Worm (Caenorhabditis elegans) whole organism, L4 larva: ENCODE results near the gene tsp-6.
A peak's percentile ranks its signal among the peaks of the same experiment; 100 is the strongest.

ENCODE experiments used
- T20F7.1 ChIP-seq: fragments of 200-800 bp; sonication (Bioruptor generic); optimal IDR thresholded peaks from 2 replicates; lab custom pipeline; 2018; ENCODE audit warnings: mild to moderate bottlenecking, missing genetic modification characterization, missing compliant biosample characterization
- T26A8.4 ChIP-seq: fragments of 200-800 bp; sonication (Bioruptor generic); IDR thresholded peaks from 2 replicates; pipeline ENCODE4 v1.3.6; 2022; ENCODE audit warnings: missing genetic modification characterization, missing compliant biosample characterization
- Y105C5A.15 ChIP-seq: fragments of 200-800 bp; sonication (Bioruptor generic); IDR thresholded peaks from 2 replicates; pipeline ENCODE4 v1.3.6; 2022; ENCODE audit warnings: missing genetic modification characterization, missing compliant biosample characterization
- Y48G9A.11 ChIP-seq: fragments of 200-800 bp; sonication (Bioruptor generic); IDR thresholded peaks from 2 replicates; pipeline ENCODE4 v1.3.6; 2022; ENCODE audit warnings: missing genetic modification reagents, missing genetic modification characterization, missing compliant biosample characterization
- Y5F2A.4 ChIP-seq: fragments of 200-800 bp; sonication (Bioruptor generic); optimal IDR thresholded peaks from 2 replicates; lab custom pipeline; 2018; ENCODE audit warnings: mild to moderate bottlenecking, missing genetic modification characterization, missing compliant biosample characterization
- Y75B8A.6 ChIP-seq: fragments of 200-800 bp; sonication (Bioruptor generic); IDR thresholded peaks from 2 replicates; pipeline ENCODE4 v1.3.6; 2022; ENCODE audit warnings: missing genetic modification reagents, missing genetic modification characterization, missing compliant biosample characterization
- aly-2 ChIP-seq: sonication (generic microtip); optimal IDR thresholded peaks from 2 replicates; lab custom pipeline; 2018; ENCODE audit warnings: missing biosample characterization, missing genetic modification characterization
- ama-1 ChIP-seq: fragments of 150-350 bp; optimal IDR thresholded peaks from 2 replicates; lab custom pipeline; 2014; ENCODE audit warnings: inconsistent platforms, mixed read lengths
- arid-1 ChIP-seq: fragments of 200-800 bp; sonication (Bioruptor generic); conservative IDR thresholded peaks from 2 replicates; pipeline ENCODE4 v1.3.6; 2022; ENCODE audit warnings: missing genetic modification reagents, missing genetic modification characterization, missing compliant biosample characterization
- ceh-82 ChIP-seq: sonication (generic microtip); optimal IDR thresholded peaks from 2 replicates; lab custom pipeline; 2017; ENCODE audit warnings: missing biosample characterization, missing genetic modification characterization
- ces-1 ChIP-seq: fragments of 150-350 bp; sonication (generic microtip); optimal IDR thresholded peaks from 4 replicates; lab custom pipeline; 2014; ENCODE audit warnings: missing biosample characterization, missing genetic modification reagents, missing genetic modification characterization
- daf-16 ChIP-seq, 3 experiments: sonication (generic microtip); optimal IDR thresholded peaks; 2 replicates each; lab custom pipeline; 2016 to 2017; ENCODE audit warnings: missing genetic modification characterization in 3 of 3, missing genetic modification reagents in 3 of 3, mild to moderate bottlenecking in 2 of 3, missing compliant biosample characterization in 2 of 3, missing biosample characterization in 1 of 3, moderate library complexity in 1 of 3
- daf-8 ChIP-seq: fragments of 200-800 bp; sonication (Bioruptor generic); IDR thresholded peaks from 2 replicates; pipeline ENCODE4 v1.3.6; 2022; ENCODE audit warnings: missing genetic modification characterization, missing compliant biosample characterization
- dpl-1 ChIP-seq: fragments of 150-350 bp; optimal IDR thresholded peaks from 2 replicates; lab custom pipeline; 2014; ENCODE audit warnings: missing biosample characterization, missing genetic modification reagents, missing genetic modification characterization
- duxl-1 ChIP-seq: sonication (generic microtip); optimal IDR thresholded peaks from 2 replicates; lab custom pipeline; 2016; ENCODE audit warnings: mild to moderate bottlenecking, missing genetic modification characterization, moderate library complexity, missing compliant biosample characterization; ENCODE audit not compliant: poor library complexity
- dve-1 ChIP-seq: sonication (generic microtip); optimal IDR thresholded peaks from 2 replicates; lab custom pipeline; 2017; ENCODE audit warnings: antibody characterized with exemption, mild to moderate bottlenecking, missing genetic modification characterization, missing compliant biosample characterization; ENCODE audit not compliant: insufficient read depth
- egl-27 ChIP-seq: sonication (generic microtip); optimal IDR thresholded peaks from 3 replicates; lab custom pipeline; 2017; ENCODE audit warnings: missing biosample characterization, missing genetic modification reagents, missing genetic modification characterization
- fkh-10 ChIP-seq: fragments of 150-350 bp; optimal IDR thresholded peaks from 2 replicates; lab custom pipeline; 2014; ENCODE audit warnings: missing biosample characterization, missing genetic modification reagents, missing genetic modification characterization
- hif-1 ChIP-seq, 2 experiments: sonication (generic microtip); optimal IDR thresholded peaks; 2 replicates each; lab custom pipeline; 2016 to 2017; ENCODE audit warnings: missing compliant biosample characterization in 2 of 2, missing genetic modification characterization in 2 of 2, missing genetic modification reagents in 2 of 2, missing genotype in 2 of 2, mild to moderate bottlenecking in 1 of 2
- hlh-30 ChIP-seq: sonication (generic microtip); optimal IDR thresholded peaks from 2 replicates; lab custom pipeline; 2017; ENCODE audit warnings: antibody characterized with exemption, mild to moderate bottlenecking, missing genetic modification characterization, missing compliant biosample characterization; ENCODE audit not compliant: insufficient read depth
- lim-7 ChIP-seq: fragments of 200-800 bp; sonication (Bioruptor generic); IDR thresholded peaks from 2 replicates; pipeline ENCODE4 v1.3.6; 2022; ENCODE audit warnings: missing genetic modification characterization, missing compliant biosample characterization
- lin-1 ChIP-seq: fragments of 200-800 bp; sonication (Bioruptor generic); IDR thresholded peaks from 2 replicates; pipeline ENCODE4 v1.3.6; 2022; ENCODE audit warnings: missing genetic modification reagents, missing genetic modification characterization, missing compliant biosample characterization
- lin-13 ChIP-seq: fragments of 150-350 bp; optimal IDR thresholded peaks from 2 replicates; lab custom pipeline; 2014; ENCODE audit warnings: missing biosample characterization, missing genetic modification reagents, missing genetic modification characterization
- lin-39 ChIP-seq: fragments of 150-350 bp; optimal IDR thresholded peaks from 2 replicates; lab custom pipeline; 2014; ENCODE audit warnings: missing biosample characterization, missing genetic modification reagents, missing genetic modification characterization
- madf-9 ChIP-seq: fragments of 200-800 bp; sonication (Bioruptor generic); conservative IDR thresholded peaks from 2 replicates; pipeline ENCODE4 v1.3.6; 2022; ENCODE audit warnings: missing genetic modification reagents, missing genetic modification characterization, missing compliant biosample characterization
- mdl-1 ChIP-seq, 2 experiments: fragments of 150-350 bp in 1 of 2; sonication (generic microtip) in 1 of 2; optimal IDR thresholded peaks; 2 replicates each; lab custom pipeline; 2014 to 2017; ENCODE audit warnings: missing biosample characterization in 2 of 2, missing genetic modification characterization in 2 of 2
- mdt-29 ChIP-seq: fragments of 200-800 bp; sonication (Bioruptor generic); IDR thresholded peaks from 2 replicates; pipeline ENCODE4 v1.3.6; 2022; ENCODE audit warnings: missing genetic modification reagents, missing genetic modification characterization, missing compliant biosample characterization
- mxl-2 ChIP-seq: fragments of 200-800 bp; sonication (Bioruptor generic); conservative IDR thresholded peaks from 2 replicates; pipeline ENCODE4 v1.3.6; 2022; ENCODE audit warnings: missing genetic modification reagents, missing genetic modification characterization, missing compliant biosample characterization
- nhr-10 ChIP-seq: fragments of 150-350 bp; optimal IDR thresholded peaks from 2 replicates; lab custom pipeline; 2014; ENCODE audit warnings: missing biosample characterization, missing genetic modification characterization
- nhr-11 ChIP-seq: fragments of 150-350 bp; optimal IDR thresholded peaks from 2 replicates; lab custom pipeline; 2014; ENCODE audit warnings: missing biosample characterization, missing genetic modification characterization
- nhr-237 ChIP-seq: sonication (generic microtip); optimal IDR thresholded peaks from 2 replicates; lab custom pipeline; 2017; ENCODE audit warnings: missing biosample characterization, missing genetic modification characterization
- nhr-48 ChIP-seq: sonication (generic microtip); optimal IDR thresholded peaks from 2 replicates; lab custom pipeline; 2016; ENCODE audit warnings: mild to moderate bottlenecking, missing genetic modification characterization, missing compliant biosample characterization
- nhr-6 ChIP-seq: fragments of 150-350 bp; optimal IDR thresholded peaks from 2 replicates; lab custom pipeline; 2014; ENCODE audit warnings: missing biosample characterization, missing genetic modification characterization
- nhr-76 ChIP-seq: fragments of 150-350 bp; optimal IDR thresholded peaks from 2 replicates; lab custom pipeline; 2014; ENCODE audit warnings: missing biosample characterization, missing genetic modification characterization
- nhr-77 ChIP-seq: fragments of 150-350 bp; optimal IDR thresholded peaks from 2 replicates; lab custom pipeline; 2014; ENCODE audit warnings: missing biosample characterization, missing genetic modification characterization
- pha-4 ChIP-seq, 2 experiments: fragments of 150-350 bp in 1 of 2; fragments of 200-800 bp in 1 of 2; sonication (Bioruptor generic) in 1 of 2; IDR thresholded peaks in 1 of 2; optimal IDR thresholded peaks in 1 of 2; 2 replicates each; pipeline versions ENCODE4 v1.3.6 to Lab custom; 2014 to 2022; ENCODE audit warnings: missing genetic modification characterization in 2 of 2, missing genetic modification reagents in 2 of 2, missing biosample characterization in 1 of 2, missing compliant biosample characterization in 1 of 2
- php-3 ChIP-seq: fragments of 200-800 bp; sonication (Bioruptor generic); IDR thresholded peaks from 2 replicates; pipeline ENCODE4 v1.3.6; 2022; ENCODE audit warnings: missing genetic modification reagents, missing genetic modification characterization, missing compliant biosample characterization
- pqm-1 ChIP-seq: sonication (generic microtip); optimal IDR thresholded peaks from 2 replicates; lab custom pipeline; 2017; ENCODE audit warnings: missing biosample characterization, missing genetic modification characterization
- set-16 ChIP-seq: fragments of 200-800 bp; sonication (Bioruptor generic); IDR thresholded peaks from 2 replicates; pipeline ENCODE4 v1.3.6; 2022; ENCODE audit warnings: missing genetic modification reagents, missing genetic modification characterization, missing compliant biosample characterization
- skn-1 ChIP-seq: fragments of 150-350 bp; optimal IDR thresholded peaks from 2 replicates; lab custom pipeline; 2014; ENCODE audit warnings: missing biosample characterization, missing genetic modification characterization
- snpc-1.2 ChIP-seq: fragments of 200-800 bp; sonication (Bioruptor generic); IDR thresholded peaks from 2 replicates; pipeline ENCODE4 v1.3.6; 2022; ENCODE audit warnings: missing genetic modification reagents, missing genetic modification characterization, missing compliant biosample characterization
- spr-1 ChIP-seq: sonication (generic microtip); optimal IDR thresholded peaks from 2 replicates; lab custom pipeline; 2016; ENCODE audit warnings: mild to moderate bottlenecking, missing genetic modification characterization, missing compliant biosample characterization
- unc-130 ChIP-seq: sonication (generic microtip); optimal IDR thresholded peaks from 2 replicates; lab custom pipeline; 2016; ENCODE audit warnings: missing genetic modification reagents, missing genetic modification characterization, missing compliant biosample characterization
- unc-62 ChIP-seq, 3 experiments: fragments of 150-350 bp in 1 of 3; sonication (generic microtip); optimal IDR thresholded peaks in 2 of 3; peaks in 1 of 3; 1 replicate in 1 of 3; 2 replicates in 2 of 3; lab custom pipeline; 2014 to 2017; ENCODE audit warnings: missing biosample characterization in 3 of 3, missing genetic modification characterization in 3 of 3, missing genetic modification reagents in 3 of 3, missing genotype in 1 of 3
- vab-7 ChIP-seq: fragments of 200-800 bp; sonication (Bioruptor generic); IDR thresholded peaks from 2 replicates; pipeline ENCODE4 v1.3.6; 2022; ENCODE audit warnings: missing genetic modification reagents, missing genetic modification characterization, missing compliant biosample characterization
- zag-1 ChIP-seq: fragments of 150-350 bp; optimal IDR thresholded peaks from 2 replicates; lab custom pipeline; 2014; ENCODE audit warnings: missing biosample characterization, missing genetic modification characterization
- zfp-3 ChIP-seq: fragments of 200-800 bp; sonication (Bioruptor generic); conservative IDR thresholded peaks from 2 replicates; pipeline ENCODE4 v1.3.6; 2022; ENCODE audit warnings: missing genetic modification reagents, missing genetic modification characterization, missing compliant biosample characterization
- zip-11 ChIP-seq: fragments of 200-800 bp; sonication (Bioruptor generic); IDR thresholded peaks from 2 replicates; pipeline ENCODE4 v1.3.6; 2022; ENCODE audit warnings: missing genetic modification characterization, missing compliant biosample characterization
- ztf-11 ChIP-seq: fragments of 150-350 bp; optimal IDR thresholded peaks from 2 replicates; lab custom pipeline; 2014; ENCODE audit warnings: missing biosample characterization, missing genetic modification characterization
- ztf-7 ChIP-seq: fragments of 150-350 bp; optimal IDR thresholded peaks from 2 replicates; lab custom pipeline; 2014; ENCODE audit warnings: missing biosample characterization, missing genetic modification characterization

Gene tsp-6

ce11 chrX:2809611-2810010, 10.6 kb upstream of the tsp-6 start, which contains the start of gene C14A11.9 (continued):
- TF ChIP-seq unc-62 (GFP tag; optimal IDR thresholded peaks at IDR 0.05 in 1 of 2; lab: Kevin White, UChicago) (peak in 1 of 2 experiments; percentile 90), unc-62 (tag; optimal IDR thresholded peaks at IDR 0.05; lab: Kevin White, UChicago) (no peak), arid-1 (GFP tag; lab: Robert Waterston, UW) (no peak), lin-39 (tag; lab: Kevin White, UChicago) (no peak), nhr-237 (no peak), Y5F2A.4 (GFP tag; lab: Kevin White, UChicago) (no peak), nhr-11 (tag; lab: Kevin White, UChicago) (peak; percentile 88), Y105C5A.15 (GFP tag; lab: Robert Waterston, UW) (no peak), nhr-48 (tag; lab: Kevin White, UChicago) (peak; percentile 77), duxl-1 (tag; lab: Kevin White, UChicago) (peak; percentile 84), dpl-1 (GFP tag; lab: Kevin White, UChicago) (peak; percentile 81), dve-1 (tag; lab: Kevin White, UChicago) (peak; percentile 94), nhr-76 (no peak), lim-7 (no peak), madf-9 (GFP tag; lab: Robert Waterston, UW) (peak; percentile 51; the same call in 1 of the 2 replicates), zip-11 (GFP tag; lab: Robert Waterston, UW) (no peak), hif-1 (tag; optimal IDR thresholded peaks at IDR 0.05; lab: Kevin White, UChicago) (peak; percentile 32 to 82), mxl-2 (no peak), daf-16 (GFP tag; optimal IDR thresholded peaks at IDR 0.05; lab: Kevin White, UChicago) (peak in 1 of 2 experiments; percentile 82), daf-16 (tag; optimal IDR thresholded peaks at IDR 0.05; lab: Kevin White, UChicago) (peak; percentile 80), zfp-3 (GFP tag; lab: Robert Waterston, UW) (0 out of 2 replicates have a peak, but pooled peaks have one; percentile 34), zag-1 (tag; lab: Kevin White, UChicago) (no peak), ztf-7 (tag; lab: Kevin White, UChicago) (peak; percentile 72), set-16 (GFP tag; lab: Robert Waterston, UW) (no peak; the same call in 1 of the 2 replicates), mdl-1 (tag; optimal IDR thresholded peaks at IDR 0.05; lab: Kevin White, UChicago) (peak in 1 of 2 experiments; percentile 58), snpc-1.2 (GFP tag; lab: Robert Waterston, UW) (peak; percentile 16; the same call in 1 of the 2 replicates), ces-1 (GFP tag; lab: Kevin White, UChicago) (no peak), Y75B8A.6 (no peak), T26A8.4 (GFP tag; lab: Robert Waterston, UW) (no peak; the same call in none of the 2 replicates), ama-1 (lab: Kevin White, UChicago) (no peak), daf-8 (GFP tag; lab: Robert Waterston, UW) (no peak), php-3 (GFP tag; lab: Robert Waterston, UW) (peak; percentile 51; the same call in 1 of the 2 replicates), spr-1 (tag; lab: Kevin White, UChicago) (peak; percentile 87), aly-2 (no peak), lin-1 (GFP tag; lab: Robert Waterston, UW) (no peak), Y48G9A.11 (GFP tag; lab: Robert Waterston, UW) (no peak), hlh-30 (peak; percentile 83), pqm-1 (tag; lab: Kevin White, UChicago) (peak; percentile 10), nhr-77 (tag; lab: Kevin White, UChicago) (peak; percentile 86), skn-1 (tag; lab: Kevin White, UChicago) (no peak), T20F7.1 (GFP tag; lab: Kevin White, UChicago) (peak; percentile 49), nhr-10 (tag; lab: Kevin White, UChicago) (no peak), mdt-29 (GFP tag; lab: Robert Waterston, UW) (no peak), fkh-10 (GFP tag; lab: Kevin White, UChicago) (peak; percentile 75), lin-13 (peak; percentile 88), egl-27 (tag; lab: Kevin White, UChicago) (no peak), pha-4 (GFP tag; IDR thresholded peaks at IDR 0.05; lab: Robert Waterston, UW) (peak; percentile 85), pha-4 (tag; optimal IDR thresholded peaks at IDR 0.05; lab: Kevin White, UChicago) (no peak), nhr-6 (tag; lab: Kevin White, UChicago) (peak; percentile 69), ztf-11 (tag; lab: Kevin White, UChicago) (no peak), vab-7 (GFP tag; lab: Robert Waterston, UW) (no peak; the same call in 1 of the 2 replicates), ceh-82 (tag; lab: Kevin White, UChicago) (no peak), unc-130 (no peak)
